Worm (Caenorhabditis elegans): ENCODE results near the gene srh-149.

DNA sequence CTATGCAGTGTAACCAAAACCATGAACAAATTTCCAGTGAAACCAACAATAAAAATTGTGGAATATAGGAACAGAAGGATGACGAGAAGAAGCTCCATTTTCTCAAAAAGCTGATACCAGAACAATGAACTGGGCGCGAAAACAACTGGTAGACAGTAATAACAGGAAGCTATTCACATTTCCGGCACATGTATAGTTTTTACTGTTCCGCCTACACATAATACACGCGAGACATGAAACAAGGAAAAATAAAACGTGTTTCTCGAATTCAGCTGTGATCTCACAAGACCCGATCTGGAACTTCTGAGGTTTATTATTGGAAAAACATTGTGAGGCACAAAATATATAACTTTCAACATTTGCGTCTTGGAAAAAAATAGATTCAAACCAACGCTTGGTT, 31.5 kb downstream of the srh-149 start, which contains the start of gene srsx-36:
- TF ChIP-seq hmg-4 (GFP tag; optimal IDR thresholded peaks at IDR 0.05), result no peak
- TF ChIP-seq F13C5.2 (tag; optimal IDR thresholded peaks at IDR 0.05), result no peak
- TF ChIP-seq pes-1 (GFP tag; IDR thresholded peaks at IDR 0.05), result no peak
- no peak for TF ChIP-seq ceh-36 (tag; optimal IDR thresholded peaks at IDR 0.05)
- no peak for TF ChIP-seq flt-1 (GFP tag; IDR thresholded peaks at IDR 0.05)
- no peak for TF ChIP-seq hmbx-1 (tag; optimal IDR thresholded peaks at IDR 0.05)
- TF ChIP-seq ama-1 (optimal IDR thresholded peaks at IDR 0.05), result no peak
- no peak for TF ChIP-seq B0310.2 (tag; optimal IDR thresholded peaks at IDR 0.05)
- no peak for TF ChIP-seq scrt-1 (GFP tag; IDR thresholded peaks at IDR 0.05)

Data from whole organism, early embryonic.